Fruit fly (Drosophila melanogaster) whole organism, adult: ENCODE data around the gene CG13012.

ENCODE experiments used
- CG5204 ChIP-seq: fragments of 200-800 bp; sonication (Bioruptor generic); optimal IDR thresholded peaks from 2 replicates; lab custom pipeline; 2016; ENCODE audit warnings: missing biosample characterization, missing genetic modification characterization
- CG7101 ChIP-seq: fragments of 200-800 bp; sonication (Bioruptor generic); optimal IDR thresholded peaks from 2 replicates; lab custom pipeline; 2018; ENCODE audit warnings: missing biosample characterization, mild to moderate bottlenecking, missing genetic modification characterization, moderate library complexity
- Hr96 ChIP-seq: fragments of 200-800 bp; sonication (Bioruptor generic); optimal IDR thresholded peaks from 2 replicates; lab custom pipeline; 2016; ENCODE audit warnings: missing biosample characterization, missing genetic modification characterization
- cnc ChIP-seq, 2 experiments: fragments of >200 bp; optimal IDR thresholded peaks; 2 replicates each; lab custom pipeline; 2017
- toe ChIP-seq: fragments of 200-800 bp; sonication (Bioruptor generic); optimal IDR thresholded peaks from 2 replicates; lab custom pipeline; 2016; ENCODE audit warnings: missing biosample characterization, missing genetic modification characterization

dm6 chrX:16664405-16665064 is 12.0 kb downstream of the CG13012 start, which contains the start of gene CG15865:
- TF ChIP-seq cnc (optimal IDR thresholded peaks at IDR 0.05; lab: Kevin White, UChicago) = no peak
- TF ChIP-seq toe (GFP tag; lab: Kevin White, UChicago) = no peak
- TF ChIP-seq Hr96 (GFP tag; lab: Kevin White, UChicago) = peak; percentile 3
- TF ChIP-seq CG7101 = no peak
- no peak for TF ChIP-seq CG5204
